Worm (Caenorhabditis elegans): ENCODE results near the gene egli-1.
A peak's percentile ranks its signal among the peaks of the same experiment; 100 is the strongest.

egli-1 gene

DNA sequence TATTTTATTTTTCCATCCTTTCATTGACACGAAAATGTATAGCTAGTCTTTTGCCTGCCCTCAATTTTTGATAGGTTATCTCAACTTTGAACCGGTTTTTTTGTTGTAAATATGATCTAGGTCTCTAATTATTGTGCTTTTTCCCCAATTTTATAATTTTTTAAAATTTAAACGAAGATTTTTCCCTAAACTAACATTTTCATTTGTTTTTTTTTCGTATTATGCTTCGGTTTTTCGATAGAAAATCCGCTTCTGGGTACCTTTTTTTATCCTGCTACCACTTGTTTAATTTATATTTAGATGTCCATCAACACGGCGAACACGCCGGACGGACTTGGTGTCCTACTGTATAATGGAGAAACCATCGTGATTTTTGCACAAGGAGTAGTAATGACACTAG is 5.7 kb downstream of the egli-1 start, which contains the start of gene wbp-2:
wbp-2 (plus strand) TSS at position 301 of the 400 bp plus-strand sequence.
- TF ChIP-seq nhr-12 (tag; optimal IDR thresholded peaks at IDR 0.05) (no peak), fkh-2 (tag; optimal IDR thresholded peaks at IDR 0.05) (no peak), eor-1 (tag; optimal IDR thresholded peaks at IDR 0.05) (no peak), ZK546.5 (tag; optimal IDR thresholded peaks at IDR 0.05) (no peak), ztf-11 (tag; optimal IDR thresholded peaks at IDR 0.05) (no peak), lin-39 (tag; optimal IDR thresholded peaks at IDR 0.05) (no peak), snpc-4 (tag; optimal IDR thresholded peaks at IDR 0.05) (no peak)

DNA sequence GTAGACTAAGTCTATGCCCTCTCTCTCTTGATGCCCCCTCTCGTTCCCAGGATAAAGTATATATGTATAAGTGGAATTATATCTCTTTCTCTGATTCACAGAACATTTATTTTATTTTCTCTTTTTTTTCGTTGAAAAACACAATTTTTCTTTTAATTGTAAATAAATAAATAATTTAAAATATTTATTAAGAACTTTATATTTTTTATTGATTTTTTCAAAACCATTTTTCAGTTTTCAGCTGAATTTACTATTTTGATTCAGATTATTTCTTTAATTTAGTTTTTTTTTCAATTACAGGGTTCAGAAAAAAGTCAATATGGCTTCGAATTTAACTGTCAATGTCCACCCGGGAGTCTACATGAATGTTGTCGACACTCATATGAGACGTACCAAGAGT is 7.6 kb downstream of the egli-1 start, which contains the start of gene eif-3.F:
eif-3.F (plus strand) TSS at position 301 of the 400 bp plus-strand sequence.
- TF ChIP-seq snpc-4 (tag; optimal IDR thresholded peaks at IDR 0.05) = no peak
- no peak for TF ChIP-seq elt-2 (tag; optimal IDR thresholded peaks at IDR 0.05)
- TF ChIP-seq ztf-4 (tag; optimal IDR thresholded peaks at IDR 0.05) = no peak
- TF ChIP-seq elt-3 (tag; optimal IDR thresholded peaks at IDR 0.05) = no peak
- no peak for TF ChIP-seq elt-1 (tag; optimal IDR thresholded peaks at IDR 0.05)
- TF ChIP-seq unc-39 (tag; optimal IDR thresholded peaks at IDR 0.05) = no peak
- TF ChIP-seq nhr-76 (tag; optimal IDR thresholded peaks at IDR 0.05) = no peak
- no peak for TF ChIP-seq fkh-10 (GFP tag; optimal IDR thresholded peaks at IDR 0.05)
- no peak for TF ChIP-seq unc-62 (GFP tag; optimal IDR thresholded peaks at IDR 0.05)
- no peak for TF ChIP-seq nhr-12 (tag; optimal IDR thresholded peaks at IDR 0.05)
- TF ChIP-seq nhr-23 (tag; optimal IDR thresholded peaks at IDR 0.05) = no peak
- TF ChIP-seq pqm-1 (tag; optimal IDR thresholded peaks at IDR 0.05) = no peak
- no peak for TF ChIP-seq jun-1 (tag; optimal IDR thresholded peaks at IDR 0.05)
- no peak for TF ChIP-seq egl-27 (tag; optimal IDR thresholded peaks at IDR 0.05)
- no peak for TF ChIP-seq nhr-11 (tag; optimal IDR thresholded peaks at IDR 0.05)

DNA sequence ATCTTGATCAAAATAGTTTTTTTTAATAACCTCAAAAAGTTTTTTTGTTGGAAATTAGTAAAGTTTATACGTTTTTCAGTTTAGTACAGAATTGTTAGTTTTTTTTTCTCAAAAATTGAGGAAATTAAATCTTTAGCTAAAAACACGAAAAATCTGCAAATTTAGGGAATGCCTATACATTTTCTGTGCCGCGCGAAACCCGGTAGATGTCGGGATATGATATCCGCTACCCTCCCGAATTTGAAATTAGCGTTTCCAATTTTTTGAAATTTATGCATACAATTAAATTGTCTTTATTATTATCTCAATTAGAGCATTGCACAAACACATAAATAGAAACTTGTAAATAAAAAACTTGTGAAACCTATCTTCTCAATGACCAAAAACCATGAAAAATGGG is 9.3 kb downstream of the egli-1 start:
- TF ChIP-seq mml-1 (tag; optimal IDR thresholded peaks at IDR 0.05) = no peak
- no peak for TF ChIP-seq nhr-28 (tag; optimal IDR thresholded peaks at IDR 0.05)
- no peak for TF ChIP-seq unc-39 (tag; optimal IDR thresholded peaks at IDR 0.05)
- TF ChIP-seq tbx-2 (tag; optimal IDR thresholded peaks at IDR 0.05) = no peak
- TF ChIP-seq fkh-2 (tag; optimal IDR thresholded peaks at IDR 0.05) = no peak
- no peak for TF ChIP-seq ceh-82 (tag; optimal IDR thresholded peaks at IDR 0.05)
- TF ChIP-seq daf-12 (tag; optimal IDR thresholded peaks at IDR 0.05) = no peak
- no peak for TF ChIP-seq elt-3 (tag; optimal IDR thresholded peaks at IDR 0.05)
- no peak for TF ChIP-seq aly-2 (tag; optimal IDR thresholded peaks at IDR 0.05)
- TF ChIP-seq egl-27 (tag; optimal IDR thresholded peaks at IDR 0.05) = no peak
- no peak for TF ChIP-seq lin-15B (tag; optimal IDR thresholded peaks at IDR 0.05)
- TF ChIP-seq elt-2 (tag; optimal IDR thresholded peaks at IDR 0.05) = no peak
- TF ChIP-seq eor-1 (tag; optimal IDR thresholded peaks at IDR 0.05) = no peak
- TF ChIP-seq snpc-4 (tag; optimal IDR thresholded peaks at IDR 0.05) = no peak
- no peak for TF ChIP-seq ceh-9 (tag; optimal IDR thresholded peaks at IDR 0.05)

DNA sequence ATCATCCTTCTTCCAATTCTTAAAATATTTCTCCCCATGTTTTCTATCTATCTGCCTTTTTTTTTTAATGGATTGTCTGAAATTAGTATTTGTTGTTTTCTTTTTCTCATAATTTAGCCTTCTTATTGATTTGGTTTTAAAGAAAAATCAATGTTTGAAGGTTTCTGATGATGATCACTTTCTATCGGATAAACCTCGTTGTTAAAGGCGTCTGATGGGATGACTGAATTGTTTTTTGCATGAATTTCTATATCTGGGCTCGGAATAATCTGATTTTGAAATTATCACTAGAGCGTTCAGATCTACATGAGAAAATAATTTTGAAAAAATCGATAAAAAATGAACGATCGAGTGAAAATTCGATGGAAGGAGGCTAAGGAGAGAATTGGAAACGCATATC is 10.0 kb downstream of the egli-1 start, which contains the start of gene scp-1:
scp-1 (plus strand) TSS at position 301 of the 400 bp plus-strand sequence.
- TF ChIP-seq fkh-10 (GFP tag; optimal IDR thresholded peaks at IDR 0.05) = no peak
- TF ChIP-seq ceh-28 (tag; optimal IDR thresholded peaks at IDR 0.05) = peak; percentile 46

DNA sequence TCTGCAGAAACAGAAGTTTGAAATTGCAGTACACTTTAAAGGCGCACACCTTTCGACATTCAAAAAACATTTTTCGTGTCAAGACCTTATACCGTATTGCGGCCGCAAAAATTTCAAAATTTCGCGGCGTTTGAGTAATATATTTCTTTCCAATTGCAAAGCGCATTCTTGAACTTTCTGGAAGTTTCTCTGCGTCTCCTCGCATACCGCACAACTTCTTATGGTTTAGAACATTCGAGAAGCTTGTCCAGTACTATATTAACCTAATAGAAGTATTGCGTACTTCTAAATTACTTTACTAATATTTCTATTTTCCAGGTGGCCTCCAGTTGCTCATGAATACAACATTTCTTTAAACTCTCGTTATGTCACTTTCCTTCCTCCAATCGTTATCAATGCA is 12.9 kb downstream of the egli-1 start:
- no peak for TF ChIP-seq fkh-2 (tag; optimal IDR thresholded peaks at IDR 0.05)
- no peak for TF ChIP-seq elt-1 (tag; optimal IDR thresholded peaks at IDR 0.05)
- TF ChIP-seq ama-1 (optimal IDR thresholded peaks at IDR 0.05) = peak; percentile 31
- no peak for TF ChIP-seq tbx-2 (tag; optimal IDR thresholded peaks at IDR 0.05)
- TF ChIP-seq zag-1 (tag; optimal IDR thresholded peaks at IDR 0.05) = no peak
- TF ChIP-seq ceh-82 (tag; optimal IDR thresholded peaks at IDR 0.05) = no peak
- no peak for TF ChIP-seq snpc-4 (tag; optimal IDR thresholded peaks at IDR 0.05)
- no peak for TF ChIP-seq egl-5 (tag; optimal IDR thresholded peaks at IDR 0.05)
- TF ChIP-seq pqm-1 (tag; optimal IDR thresholded peaks at IDR 0.05) = no peak
- no peak for TF ChIP-seq nhr-25 (tag; optimal IDR thresholded peaks at IDR 0.05)
- TF ChIP-seq jun-1 (tag; optimal IDR thresholded peaks at IDR 0.05) = no peak
- peak; percentile 12 for TF ChIP-seq pha-4 (tag; optimal IDR thresholded peaks at IDR 0.05)
- no peak for TF ChIP-seq lin-15B (tag; optimal IDR thresholded peaks at IDR 0.05)
- TF ChIP-seq sea-2 (GFP tag; optimal IDR thresholded peaks at IDR 0.05) = no peak
